Comparison of ENCODE assay signal across 2 fruit fly cellular contexts in the genomic region with DNA sequence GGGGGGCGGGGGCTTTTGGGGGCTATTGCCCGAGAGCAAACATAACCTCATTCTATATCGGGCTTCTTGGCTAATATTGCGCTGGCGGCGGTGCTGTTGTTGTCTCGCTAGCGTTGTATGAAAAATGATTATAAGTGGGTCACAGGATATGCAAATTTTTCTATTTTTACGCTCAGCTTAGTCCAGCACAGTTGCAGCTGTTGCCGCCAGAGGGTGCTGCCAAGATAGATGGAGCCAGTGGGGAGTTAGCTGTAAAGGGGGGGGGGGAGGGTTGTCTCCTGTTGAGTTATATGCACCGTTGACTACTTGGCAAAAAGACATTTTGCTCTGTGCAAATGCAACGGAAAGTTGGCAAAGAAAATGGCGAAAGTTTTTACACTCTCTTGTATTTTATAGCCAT.
A peak's percentile ranks its signal among the peaks of the same experiment; 100 is the strongest.
TF ChIP-seq lines count a peak whose summit lies in the region.

No protein-coding gene starts in this region.

- peak; percentile 41 to 59 for TF ChIP-seq CTCF in S2 (optimal IDR thresholded peaks at IDR 0.05; lab: Kevin White, UChicago)
- TF ChIP-seq CTCF in whole organism, embryonic (GFP tag; optimal IDR thresholded peaks at IDR 0.05; lab: Kevin White, UChicago), result peak; percentile 83

TF ChIP-seq in whole organism, embryonic, 481 proteins besides CTCF, POLR2A, EP300 and RAD21:
- TF ChIP-seq crol (GFP tag; IDR thresholded peaks at IDR 0.05; lab: Robert Waterston, UW) (0 out of 2 replicates have a peak, but pooled peaks have one; percentile 11), CG4707 (GFP tag; optimal IDR thresholded peaks at IDR 0.05; lab: Kevin White, UChicago) (no peak), CG34422 (GFP tag; IDR thresholded peaks at IDR 0.05; lab: Robert Waterston, UW) (no peak), MBD-R2 (GFP tag; IDR thresholded peaks at IDR 0.05; lab: Robert Waterston, UW) (no peak), HLHmδ (GFP tag; optimal IDR thresholded peaks at IDR 0.05; lab: Kevin White, UChicago) (no peak)
